Fruit fly (Drosophila melanogaster) whole organism, adult: ENCODE measurements around the gene CG15602.

Experiments
- CG12768 ChIP-seq: fragments of 200-800 bp; sonication (Bioruptor generic); optimal IDR thresholded peaks from 2 replicates; lab custom pipeline; 2017; ENCODE audit warnings: missing biosample characterization, missing genetic modification characterization, mild to moderate bottlenecking, moderate library complexity, missing genetic modification reagents
- CG33017 ChIP-seq: fragments of 200-800 bp; sonication (Bioruptor generic); optimal IDR thresholded peaks from 2 replicates; lab custom pipeline; 2018; ENCODE audit warnings: missing biosample characterization, mild to moderate bottlenecking, missing genetic modification characterization, moderate library complexity
- CG5204 ChIP-seq: fragments of 200-800 bp; sonication (Bioruptor generic); optimal IDR thresholded peaks from 2 replicates; lab custom pipeline; 2016; ENCODE audit warnings: missing biosample characterization, missing genetic modification characterization
- Clk ChIP-seq: fragments of 200-800 bp; sonication (Bioruptor generic); optimal IDR thresholded peaks from 2 replicates; lab custom pipeline; 2017; ENCODE audit warnings: missing biosample characterization, missing genetic modification characterization
- Crg-1 ChIP-seq: fragments of 200-800 bp; sonication (Bioruptor generic); optimal IDR thresholded peaks from 2 replicates; lab custom pipeline; 2016; ENCODE audit warnings: missing biosample characterization, missing genetic modification characterization
- Mnt ChIP-seq: fragments of 200-800 bp; sonication (Bioruptor generic); optimal IDR thresholded peaks from 2 replicates; lab custom pipeline; 2016; ENCODE audit warnings: missing biosample characterization, mild to moderate bottlenecking, missing genetic modification characterization
- bab1 ChIP-seq: fragments of 200-800 bp; sonication (Bioruptor generic); optimal IDR thresholded peaks from 3 replicates; lab custom pipeline; 2019; ENCODE audit warnings: missing biosample characterization, mild to moderate bottlenecking, missing genetic modification characterization, moderate library complexity
- cic ChIP-seq: fragments of 200-800 bp; sonication (Bioruptor generic); optimal IDR thresholded peaks from 2 replicates; lab custom pipeline; 2017; ENCODE audit warnings: missing biosample characterization, mild to moderate bottlenecking, missing genetic modification characterization, moderate library complexity
- cnc ChIP-seq, 2 experiments: fragments of >200 bp; optimal IDR thresholded peaks; 2 replicates each; lab custom pipeline; 2017
- kay ChIP-seq: fragments of 200-800 bp; sonication (Bioruptor generic); peaks from one replicate; lab custom pipeline; 2016; ENCODE audit warnings: missing biosample characterization, missing genetic modification characterization, borderline replicate concordance
- ovo ChIP-seq: fragments of 200-800 bp; sonication (Bioruptor generic); optimal IDR thresholded peaks from 2 replicates; lab custom pipeline; 2016; ENCODE audit warnings: missing biosample characterization, missing genetic modification characterization
- toe ChIP-seq: fragments of 200-800 bp; sonication (Bioruptor generic); optimal IDR thresholded peaks from 2 replicates; lab custom pipeline; 2016; ENCODE audit warnings: missing biosample characterization, missing genetic modification characterization

DNA sequence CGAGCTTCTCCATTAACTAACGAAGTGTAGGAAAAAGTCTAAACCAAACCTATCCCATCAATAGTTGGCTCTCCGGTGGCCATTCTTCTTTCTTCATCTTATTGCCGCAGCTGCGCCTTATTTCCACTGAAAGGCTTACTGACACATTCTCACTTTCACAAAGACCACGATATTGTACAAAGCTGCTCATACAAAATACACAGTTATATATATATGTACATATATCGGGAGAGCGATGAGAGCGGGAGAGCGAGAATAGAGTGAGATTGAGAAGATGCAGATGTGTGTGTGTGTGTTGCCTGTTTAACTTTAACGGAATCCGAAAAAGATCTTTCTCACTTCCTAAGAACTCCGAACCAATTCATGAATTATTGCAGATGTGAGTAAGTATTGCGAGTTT, 14.0 kb downstream of the CG15602 start:
- TF ChIP-seq Clk (GFP tag; lab: Kevin White, UChicago) (no peak), Crg-1 (GFP tag; lab: Kevin White, UChicago) (no peak), ovo (GFP tag; lab: Kevin White, UChicago) (peak; percentile 18), cnc (optimal IDR thresholded peaks at IDR 0.05; lab: Kevin White, UChicago) (no peak), CG33017 (tag; lab: Kevin White, UChicago) (no peak), bab1 (GFP tag; lab: Kevin White, UChicago) (no peak), Mnt (GFP tag; lab: Kevin White, UChicago) (no peak), kay (GFP tag; lab: Kevin White, UChicago) (peak; percentile 93), CG12768 (GFP tag; lab: Kevin White, UChicago) (no peak), cic (GFP tag; lab: Kevin White, UChicago) (no peak), CG5204 (GFP tag; lab: Kevin White, UChicago) (no peak), toe (GFP tag; lab: Kevin White, UChicago) (no peak)
